Worm (Caenorhabditis elegans) whole organism, midembryonic: Measurements from ENCODE around the gene erp-44.3.

ENCODE experiments used
- cog-1 ChIP-seq: sonication (generic microtip); optimal IDR thresholded peaks from 2 replicates; lab custom pipeline; 2016; ENCODE audit warnings: missing genetic modification characterization, missing compliant biosample characterization
- flt-1 ChIP-seq: fragments of 200-800 bp; sonication (Bioruptor generic); IDR thresholded peaks from 2 replicates; pipeline ENCODE4 v1.3.6; 2022; ENCODE audit warnings: missing genetic modification characterization, missing compliant biosample characterization
- klf-2 ChIP-seq: fragments of 200-800 bp; sonication (Bioruptor generic); conservative IDR thresholded peaks from 2 replicates; pipeline ENCODE4 v1.3.6; 2022; ENCODE audit warnings: missing genetic modification reagents, missing genetic modification characterization, missing compliant biosample characterization
- ref-1 ChIP-seq: fragments of 200-800 bp; sonication (Bioruptor generic); conservative IDR thresholded peaks from 2 replicates; pipeline ENCODE4 v1.3.6; 2022; ENCODE audit warnings: missing genetic modification reagents, missing genetic modification characterization, missing compliant biosample characterization
- tab-1 ChIP-seq: fragments of 200-800 bp; sonication (Bioruptor generic); IDR thresholded peaks from 2 replicates; pipeline ENCODE4 v1.3.6; 2022; ENCODE audit warnings: missing genetic modification characterization, missing compliant biosample characterization
- ztf-23 ChIP-seq: fragments of 200-800 bp; sonication (Bioruptor generic); IDR thresholded peaks from 2 replicates; pipeline ENCODE4 v1.3.6; 2022; ENCODE audit warnings: missing genetic modification reagents, missing genetic modification characterization, missing compliant biosample characterization
- ztf-29 ChIP-seq: fragments of 200-800 bp; sonication (Bioruptor generic); IDR thresholded peaks from 2 replicates; pipeline ENCODE4 v1.3.6; 2022; ENCODE audit warnings: missing genetic modification reagents, missing genetic modification characterization, missing compliant biosample characterization

DNA sequence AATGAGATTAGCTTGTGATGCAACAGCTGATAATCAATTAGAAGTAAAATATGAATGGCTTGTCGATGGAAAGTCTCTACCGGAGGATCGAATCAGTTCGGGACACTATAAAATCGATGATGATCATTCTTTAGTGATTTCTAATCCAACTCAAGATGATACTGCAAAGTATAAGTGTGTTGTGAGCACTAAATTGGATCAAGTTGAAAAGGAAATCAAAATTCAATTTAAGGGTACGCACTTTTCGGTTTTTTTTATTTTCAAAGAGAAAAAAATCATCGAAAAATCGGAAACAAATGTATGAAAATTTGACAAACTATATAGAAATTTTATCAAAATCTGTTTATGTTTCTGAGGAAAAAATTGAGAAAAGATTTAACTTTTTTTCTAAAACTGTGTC, 45.9 kb upstream of the erp-44.3 start:
- TF ChIP-seq klf-2 (GFP tag; lab: Robert Waterston, UW) = no peak
- TF ChIP-seq ztf-29 (GFP tag; lab: Robert Waterston, UW) = no peak
- TF ChIP-seq cog-1 = no peak
- no peak for TF ChIP-seq flt-1 (GFP tag; lab: Robert Waterston, UW)
- TF ChIP-seq ref-1 (GFP tag; lab: Robert Waterston, UW) = no peak
- no peak for TF ChIP-seq tab-1 (GFP tag; lab: Robert Waterston, UW)
- TF ChIP-seq ztf-23 = no peak
